1 worm cellular context compared by ENCODE assay signal in the genomic region with DNA sequence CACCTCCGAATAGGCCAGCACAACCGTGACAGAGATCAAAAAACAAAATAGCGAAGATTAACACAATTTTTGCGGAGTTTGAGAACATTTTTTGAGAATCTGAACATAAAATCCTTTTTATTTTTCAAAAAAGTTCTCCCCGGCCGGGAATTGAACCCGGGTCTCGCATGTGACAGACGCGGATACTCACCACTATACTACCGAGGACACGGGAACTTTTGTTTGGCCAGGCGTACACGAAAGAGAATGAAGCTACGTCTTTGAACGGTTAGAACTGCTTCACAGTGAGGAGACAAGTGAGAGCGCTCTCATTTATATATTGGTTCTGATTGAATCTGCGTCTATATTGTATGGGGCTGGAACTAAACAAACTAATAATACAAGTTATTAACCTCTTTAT.
TF ChIP-seq lines count a peak whose summit lies in the region.

A gene (minus strand): TSS at position 318 of the 400 bp plus-strand sequence.

TF ChIP-seq in whole organism, L4 larva, 104 proteins besides CTCF, POLR2A, EP300 and RAD21 (continued from another document):
- TF ChIP-seq fos-1 (tag; optimal IDR thresholded peaks at IDR 0.05; lab: Kevin White, UChicago) (no peak), daf-12 (tag; optimal IDR thresholded peaks at IDR 0.05; lab: Kevin White, UChicago) (no peak), dmd-8 (GFP tag; IDR thresholded peaks at IDR 0.05; lab: Robert Waterston, UW) (peak; percentile 83), ceh-82 (tag; optimal IDR thresholded peaks at IDR 0.05; lab: Kevin White, UChicago) (no peak), tag-97 (GFP tag; IDR thresholded peaks at IDR 0.05; lab: Robert Waterston, UW) (no peak), F26F4.8 (GFP tag; conservative IDR thresholded peaks at IDR 0.05; lab: Robert Waterston, UW) (peak; percentile 86; the same call in 1 of the 2 replicates), nhr-25 (tag; optimal IDR thresholded peaks at IDR 0.05; lab: Kevin White, UChicago; ENCODE audit: borderline replicate concordance, insufficient read depth) (no peak), skn-1 (tag; optimal IDR thresholded peaks at IDR 0.05; lab: Kevin White, UChicago) (no peak), Y5F2A.4 (GFP tag; optimal IDR thresholded peaks at IDR 0.05; lab: Kevin White, UChicago) (peak; percentile 24), T26A8.4 (GFP tag; IDR thresholded peaks at IDR 0.05; lab: Robert Waterston, UW) (peak; percentile 81), zfp-2 (tag; optimal IDR thresholded peaks at IDR 0.05; lab: Kevin White, UChicago) (no peak), aha-1 (tag; lab: Kevin White, UChicago) (peak; percentile 92), dmd-6 (GFP tag; IDR thresholded peaks at IDR 0.05; lab: Robert Waterston, UW) (peak; percentile 52), pha-4 (GFP tag; IDR thresholded peaks at IDR 0.05; lab: Robert Waterston, UW) (peak; percentile 83; the same call in 1 of the 2 replicates), pha-4 (tag; optimal IDR thresholded peaks at IDR 0.05; lab: Kevin White, UChicago) (no peak), spr-3 (GFP tag; optimal IDR thresholded peaks at IDR 0.05; lab: Kevin White, UChicago) (peak; percentile 72), unc-130 (GFP tag; optimal IDR thresholded peaks at IDR 0.05; lab: Kevin White, UChicago) (peak; percentile 69), tra-1 (GFP tag; IDR thresholded peaks at IDR 0.05; lab: Robert Waterston, UW) (peak; percentile 75), ces-1 (GFP tag; optimal IDR thresholded peaks at IDR 0.05; lab: Kevin White, UChicago) (no peak), F37D6.2 (tag; optimal IDR thresholded peaks at IDR 0.05; lab: Kevin White, UChicago) (peak; percentile 16), zip-2 (tag; optimal IDR thresholded peaks at IDR 0.05; lab: Kevin White, UChicago) (peak; percentile 53), nhr-76 (tag; optimal IDR thresholded peaks at IDR 0.05; lab: Kevin White, UChicago) (no peak), egl-43 (GFP tag; IDR thresholded peaks at IDR 0.05; lab: Robert Waterston, UW) (peak; percentile 90), zag-1 (tag; optimal IDR thresholded peaks at IDR 0.05; lab: Kevin White, UChicago) (no peak), lim-7 (GFP tag; IDR thresholded peaks at IDR 0.05; lab: Robert Waterston, UW) (peak; percentile 91), mdt-29 (GFP tag; IDR thresholded peaks at IDR 0.05; lab: Robert Waterston, UW) (peak; percentile 55; the same call in 1 of the 2 replicates)
